Worm (Caenorhabditis elegans) whole organism, L4 larva: ENCODE data around the gene cyn-1.
"Not testable (repeated sequence)": the region's sequence is repeated elsewhere in the genome, so short reads cannot be mapped to it uniquely, and the experiment has no call there.

ENCODE experiments used
- lin-1 ChIP-seq: fragments of 200-800 bp; sonication (Bioruptor generic); IDR thresholded peaks from 2 replicates; pipeline ENCODE4 v1.3.6; 2022; ENCODE audit warnings: missing genetic modification reagents, missing genetic modification characterization, missing compliant biosample characterization
- mdl-1 ChIP-seq, 2 experiments: fragments of 150-350 bp in 1 of 2; sonication (generic microtip) in 1 of 2; optimal IDR thresholded peaks; 2 replicates each; lab custom pipeline; 2014 to 2017; ENCODE audit warnings: missing biosample characterization in 2 of 2, missing genetic modification characterization in 2 of 2
- nhr-11 ChIP-seq: fragments of 150-350 bp; optimal IDR thresholded peaks from 2 replicates; lab custom pipeline; 2014; ENCODE audit warnings: missing biosample characterization, missing genetic modification characterization
- nhr-28 ChIP-seq: fragments of 150-350 bp; optimal IDR thresholded peaks from 2 replicates; lab custom pipeline; 2014; ENCODE audit warnings: missing biosample characterization, missing genetic modification characterization
- snpc-4 ChIP-seq: fragments of 150-350 bp; optimal IDR thresholded peaks from 2 replicates; lab custom pipeline; 2014; ENCODE audit warnings: missing biosample characterization, missing genetic modification characterization
- unc-62 ChIP-seq, 3 experiments: fragments of 150-350 bp in 1 of 3; sonication (generic microtip); optimal IDR thresholded peaks in 2 of 3; peaks in 1 of 3; 1 replicate in 1 of 3; 2 replicates in 2 of 3; lab custom pipeline; 2014 to 2017; ENCODE audit warnings: missing biosample characterization in 3 of 3, missing genetic modification characterization in 3 of 3, missing genetic modification reagents in 3 of 3, missing genotype in 1 of 3
- zag-1 ChIP-seq: fragments of 150-350 bp; optimal IDR thresholded peaks from 2 replicates; lab custom pipeline; 2014; ENCODE audit warnings: missing biosample characterization, missing genetic modification characterization
- zfp-3 ChIP-seq: fragments of 200-800 bp; sonication (Bioruptor generic); conservative IDR thresholded peaks from 2 replicates; pipeline ENCODE4 v1.3.6; 2022; ENCODE audit warnings: missing genetic modification reagents, missing genetic modification characterization, missing compliant biosample characterization

DNA sequence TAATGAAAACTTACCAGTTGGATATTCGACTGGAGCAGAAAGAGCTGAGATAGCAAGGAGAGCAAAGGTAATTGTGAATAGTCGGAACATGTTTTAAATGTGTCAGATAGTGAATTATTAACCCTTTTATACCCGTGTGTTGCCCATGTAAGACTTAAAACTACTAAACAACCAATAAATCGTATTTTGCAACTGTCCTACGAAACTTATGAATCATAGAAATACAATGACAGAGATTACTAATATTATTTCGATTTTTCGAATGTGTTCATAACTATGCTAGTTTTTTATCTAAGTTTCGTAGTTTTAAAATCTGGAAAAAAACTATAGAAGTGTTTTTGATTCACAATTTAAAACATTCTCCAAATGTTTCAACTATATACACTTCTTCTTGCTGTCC is 49.1 kb upstream of the cyn-1 start, which contains the start of gene spig-4:
- not testable (repeated sequence) for TF ChIP-seq lin-1 (GFP tag; lab: Robert Waterston, UW); snpc-4 (tag; lab: Kevin White, UChicago); unc-62 (GFP tag; optimal IDR thresholded peaks at IDR 0.05 in 1 of 2; lab: Kevin White, UChicago); unc-62 (tag; optimal IDR thresholded peaks at IDR 0.05; lab: Kevin White, UChicago); mdl-1 (tag; optimal IDR thresholded peaks at IDR 0.05; lab: Kevin White, UChicago); nhr-11 (tag; lab: Kevin White, UChicago); zag-1 (tag; lab: Kevin White, UChicago); nhr-28 (tag; lab: Kevin White, UChicago); zfp-3 (GFP tag; lab: Robert Waterston, UW)
